Worm (Caenorhabditis elegans) whole organism, L1 larva: ENCODE results near the gene gpr-2.

Source experiments
- ama-1 ChIP-seq: fragments of 150-350 bp; optimal IDR thresholded peaks from 2 replicates; lab custom pipeline; 2014
- mdl-1 ChIP-seq, 2 experiments: fragments of 150-350 bp; optimal IDR thresholded peaks; 2 replicates each; lab custom pipeline; 2014 to 2017; ENCODE audit warnings: missing biosample characterization in 2 of 2, missing genetic modification characterization in 2 of 2, inconsistent platforms in 1 of 2
- nhr-11 ChIP-seq: fragments of 150-350 bp; optimal IDR thresholded peaks from 2 replicates; lab custom pipeline; 2014; ENCODE audit warnings: missing biosample characterization, missing genetic modification characterization

DNA sequence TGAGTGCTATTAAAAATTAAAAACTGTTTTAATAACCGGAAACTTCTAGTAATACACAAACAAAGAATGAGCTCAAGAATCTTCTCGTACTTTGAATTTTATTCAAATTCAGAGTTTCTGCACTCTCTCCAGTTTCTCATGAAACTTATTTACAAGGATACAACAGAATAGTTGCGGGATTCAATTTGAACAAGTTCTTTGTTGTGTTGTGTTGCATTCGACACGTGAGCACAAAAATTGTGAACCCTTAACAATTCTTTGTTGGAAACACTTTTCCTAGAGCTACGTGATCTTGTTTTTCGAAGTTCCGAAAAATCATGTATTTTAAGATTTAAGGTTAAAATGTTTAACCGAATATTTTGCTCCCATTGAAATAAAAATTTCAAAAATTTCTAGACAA, 19.2 kb downstream of the gpr-2 start:
- TF ChIP-seq ama-1 (no peak), nhr-11 (tag; lab: Kevin White, UChicago) (no peak), mdl-1 (tag; optimal IDR thresholded peaks at IDR 0.05; lab: Kevin White, UChicago) (no peak)
